Worm (Caenorhabditis elegans): ENCODE data around the gene ndua-7.

DNA sequence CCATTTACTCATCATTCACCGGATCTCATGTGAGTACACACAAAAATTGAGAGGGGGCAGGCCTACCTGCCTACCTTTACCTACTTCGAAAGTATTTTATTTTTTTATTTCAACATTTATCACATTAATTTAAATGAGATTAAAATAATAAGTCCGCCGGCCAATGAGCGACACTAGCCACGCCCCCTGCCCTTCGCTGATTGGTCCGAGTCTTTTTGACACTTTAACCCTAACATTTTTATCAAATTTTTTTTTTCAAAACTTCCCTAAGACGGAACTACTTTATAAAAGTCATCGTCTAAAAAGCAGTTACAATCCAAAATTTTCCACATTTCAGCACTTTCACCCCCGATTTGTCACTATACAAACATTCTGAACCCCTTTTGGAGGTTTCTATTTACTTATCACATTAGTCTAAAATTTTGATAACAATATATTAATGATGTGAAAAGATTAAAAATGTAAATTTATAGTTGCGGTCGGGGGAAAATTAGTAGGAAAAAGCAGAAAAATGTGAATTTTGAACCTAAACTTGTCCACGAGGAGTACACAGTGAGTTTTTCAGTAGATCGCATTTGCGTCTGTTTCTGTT is 11.7 kb upstream of the ndua-7 start:
- no peak for TF ChIP-seq flt-1 (GFP tag; IDR thresholded peaks at IDR 0.05)
- TF ChIP-seq klf-2 (GFP tag; conservative IDR thresholded peaks at IDR 0.05), result no peak
- no peak for TF ChIP-seq ref-1 (GFP tag; conservative IDR thresholded peaks at IDR 0.05)

Data from whole organism, midembryonic.